Worm (Caenorhabditis elegans) whole organism, L2 larva: ENCODE measurements around the gene sdz-13.
A peak's percentile ranks its signal among the peaks of the same experiment; 100 is the strongest.

Experiments used
- C34F6.9 ChIP-seq: fragments of 150-350 bp; optimal IDR thresholded peaks from 2 replicates; lab custom pipeline; 2014; ENCODE audit warnings: missing biosample characterization, missing genetic modification characterization
- F13H6.1 ChIP-seq: sonication (generic microtip); optimal IDR thresholded peaks from 2 replicates; lab custom pipeline; 2016; ENCODE audit warnings: missing genetic modification characterization, missing compliant biosample characterization
- R02D3.7 ChIP-seq: fragments of 150-350 bp; optimal IDR thresholded peaks from 2 replicates; lab custom pipeline; 2014; ENCODE audit warnings: missing biosample characterization, missing genetic modification characterization
- Y55F3AM.14 ChIP-seq: fragments of 200-800 bp; sonication (Bioruptor generic); optimal IDR thresholded peaks from 2 replicates; lab custom pipeline; 2018; ENCODE audit warnings: mild to moderate bottlenecking, missing genetic modification characterization, missing compliant biosample characterization
- ZK546.5 ChIP-seq: sonication (generic microtip); optimal IDR thresholded peaks from 2 replicates; lab custom pipeline; 2017; ENCODE audit warnings: missing biosample characterization, missing genetic modification characterization
- alr-1 ChIP-seq: fragments of 150-350 bp; optimal IDR thresholded peaks from 2 replicates; lab custom pipeline; 2014; ENCODE audit warnings: missing biosample characterization, missing genetic modification characterization
- aly-2 ChIP-seq: fragments of 150-350 bp; optimal IDR thresholded peaks from 2 replicates; lab custom pipeline; 2014; ENCODE audit warnings: missing biosample characterization, missing genetic modification characterization
- ama-1 ChIP-seq: fragments of 150-350 bp; optimal IDR thresholded peaks from 2 replicates; lab custom pipeline; 2018; ENCODE audit warnings: inconsistent platforms
- blmp-1 ChIP-seq: sonication (generic microtip); optimal IDR thresholded peaks from 2 replicates; lab custom pipeline; 2017; ENCODE audit warnings: missing genetic modification characterization, mild to moderate bottlenecking, missing compliant biosample characterization, antibody characterized with exemption, moderate library complexity; ENCODE audit not compliant: insufficient read depth
- ceh-16 ChIP-seq: fragments of 150-350 bp; optimal IDR thresholded peaks from 2 replicates; lab custom pipeline; 2014; ENCODE audit warnings: missing biosample characterization, missing genetic modification characterization
- ceh-82 ChIP-seq: fragments of 150-350 bp; optimal IDR thresholded peaks from 2 replicates; lab custom pipeline; 2014; ENCODE audit warnings: missing biosample characterization, missing genetic modification characterization
- crh-2 ChIP-seq: sonication (generic microtip); optimal IDR thresholded peaks from 2 replicates; lab custom pipeline; 2017; ENCODE audit warnings: missing biosample characterization, missing genetic modification characterization
- dmd-4 ChIP-seq: sonication (generic microtip); optimal IDR thresholded peaks from 2 replicates; lab custom pipeline; 2017; ENCODE audit warnings: missing biosample characterization, missing genetic modification characterization
- egl-27 ChIP-seq: sonication (generic microtip); optimal IDR thresholded peaks from 3 replicates; lab custom pipeline; 2017; ENCODE audit warnings: missing biosample characterization, missing genetic modification reagents, missing genetic modification characterization
- elt-1 ChIP-seq: fragments of 150-350 bp; optimal IDR thresholded peaks from 2 replicates; lab custom pipeline; 2014; ENCODE audit warnings: missing biosample characterization, missing genetic modification characterization
- elt-3 ChIP-seq: sonication (generic microtip); optimal IDR thresholded peaks from 2 replicates; lab custom pipeline; 2017; ENCODE audit warnings: missing biosample characterization, missing genetic modification characterization
- fos-1 ChIP-seq: fragments of 150-350 bp; optimal IDR thresholded peaks from 2 replicates; lab custom pipeline; 2014; ENCODE audit warnings: missing biosample characterization, missing genetic modification characterization
- gmeb-1 ChIP-seq: fragments of 150-350 bp; optimal IDR thresholded peaks from 2 replicates; lab custom pipeline; 2014; ENCODE audit warnings: missing biosample characterization, missing genetic modification characterization
- lin-11 ChIP-seq: fragments of 150-350 bp; sonication (generic microtip); optimal IDR thresholded peaks from 2 replicates; lab custom pipeline; 2014; ENCODE audit warnings: missing biosample characterization, missing genetic modification characterization, inconsistent platforms, mixed read lengths
- lin-13 ChIP-seq: fragments of 150-350 bp; optimal IDR thresholded peaks from 2 replicates; lab custom pipeline; 2014; ENCODE audit warnings: missing biosample characterization, missing genetic modification reagents, missing genetic modification characterization
- lin-39 ChIP-seq: fragments of 150-350 bp; optimal IDR thresholded peaks from 2 replicates; lab custom pipeline; 2014; ENCODE audit warnings: missing biosample characterization, missing genetic modification reagents, missing genetic modification characterization
- lsy-2 ChIP-seq, 2 experiments: fragments of 150-350 bp in 1 of 2; sonication (generic microtip) in 1 of 2; optimal IDR thresholded peaks; 2 replicates each; lab custom pipeline; 2014 to 2017; ENCODE audit warnings: missing biosample characterization in 2 of 2, missing genetic modification characterization in 2 of 2
- mab-5 ChIP-seq: fragments of 150-350 bp; optimal IDR thresholded peaks from 2 replicates; lab custom pipeline; 2014; ENCODE audit warnings: missing biosample characterization, missing genetic modification characterization
- mbf-1 ChIP-seq: sonication (generic microtip); optimal IDR thresholded peaks from 2 replicates; lab custom pipeline; 2017; ENCODE audit warnings: missing biosample characterization, missing genetic modification characterization
- mdl-1 ChIP-seq, 2 experiments: fragments of 150-350 bp in 1 of 2; sonication (generic microtip) in 1 of 2; optimal IDR thresholded peaks; 2 replicates each; lab custom pipeline; 2017; ENCODE audit warnings: missing biosample characterization in 2 of 2, missing genetic modification characterization in 2 of 2
- nhr-10 ChIP-seq: sonication (generic microtip); optimal IDR thresholded peaks from 2 replicates; lab custom pipeline; 2017; ENCODE audit warnings: missing biosample characterization, missing genetic modification characterization
- nhr-11 ChIP-seq: fragments of 150-350 bp; optimal IDR thresholded peaks from 2 replicates; lab custom pipeline; 2014; ENCODE audit warnings: missing biosample characterization, missing genetic modification characterization
- nhr-129 ChIP-seq: fragments of 150-350 bp; optimal IDR thresholded peaks from 2 replicates; lab custom pipeline; 2014; ENCODE audit warnings: missing biosample characterization, missing genetic modification characterization
- nhr-21 ChIP-seq: fragments of 150-350 bp; optimal IDR thresholded peaks from 2 replicates; lab custom pipeline; 2014; ENCODE audit warnings: missing biosample characterization, missing genetic modification characterization
- nhr-23 ChIP-seq: fragments of 150-350 bp; optimal IDR thresholded peaks from 2 replicates; lab custom pipeline; 2014; ENCODE audit warnings: missing biosample characterization, missing genetic modification reagents, missing genetic modification characterization
- nhr-237 ChIP-seq: fragments of 150-350 bp; optimal IDR thresholded peaks from 2 replicates; lab custom pipeline; 2014; ENCODE audit warnings: missing biosample characterization, missing genetic modification characterization
- nhr-25 ChIP-seq: fragments of 150-350 bp; sonication (generic microtip); optimal IDR thresholded peaks from 3 replicates; lab custom pipeline; 2014; ENCODE audit warnings: missing biosample characterization, missing genetic modification characterization
- nhr-6 ChIP-seq: fragments of 150-350 bp; optimal IDR thresholded peaks from 2 replicates; lab custom pipeline; 2014; ENCODE audit warnings: missing biosample characterization, missing genetic modification characterization
- nhr-77 ChIP-seq: fragments of 150-350 bp; optimal IDR thresholded peaks from 2 replicates; lab custom pipeline; 2014; ENCODE audit warnings: missing biosample characterization, missing genetic modification characterization
- peb-1 ChIP-seq: fragments of 150-350 bp; optimal IDR thresholded peaks from 2 replicates; lab custom pipeline; 2014; ENCODE audit warnings: missing biosample characterization, missing genetic modification characterization
- skn-1 ChIP-seq: sonication (generic microtip); optimal IDR thresholded peaks from 2 replicates; lab custom pipeline; 2017; ENCODE audit warnings: missing biosample characterization, missing genetic modification characterization
- sma-3 ChIP-seq: sonication (generic microtip); optimal IDR thresholded peaks from 2 replicates; lab custom pipeline; 2016; ENCODE audit warnings: missing genetic modification reagents, missing genetic modification characterization, missing compliant biosample characterization
- sma-9 ChIP-seq, 2 experiments: fragments of 150-350 bp in 1 of 2; sonication (generic microtip) in 1 of 2; optimal IDR thresholded peaks; 2 replicates each; lab custom pipeline; 2014 to 2016; ENCODE audit warnings: missing genetic modification characterization in 2 of 2, mild to moderate bottlenecking in 1 of 2, missing biosample characterization in 1 of 2, missing compliant biosample characterization in 1 of 2, missing genetic modification reagents in 1 of 2, moderate library complexity in 1 of 2
- snpc-4 ChIP-seq: fragments of 150-350 bp; optimal IDR thresholded peaks from 2 replicates; lab custom pipeline; 2014; ENCODE audit warnings: missing biosample characterization, missing genetic modification characterization
- unc-39 ChIP-seq: fragments of 150-350 bp; optimal IDR thresholded peaks from 2 replicates; lab custom pipeline; 2014; ENCODE audit warnings: missing biosample characterization, missing genetic modification characterization
- unc-55 ChIP-seq: fragments of 150-350 bp; sonication (generic microtip); optimal IDR thresholded peaks from 3 replicates; lab custom pipeline; 2014; ENCODE audit warnings: missing biosample characterization, missing genetic modification reagents, missing genetic modification characterization
- unc-62 ChIP-seq: fragments of 150-350 bp; optimal IDR thresholded peaks from 2 replicates; lab custom pipeline; 2014; ENCODE audit warnings: missing biosample characterization, missing genetic modification reagents, missing genetic modification characterization
- zag-1 ChIP-seq: fragments of 150-350 bp; optimal IDR thresholded peaks from 2 replicates; lab custom pipeline; 2014; ENCODE audit warnings: missing biosample characterization, missing genetic modification characterization
- ztf-1 ChIP-seq: fragments of 200-800 bp; sonication (Bioruptor generic); conservative IDR thresholded peaks from 2 replicates; pipeline ENCODE4 v1.3.6; 2022; ENCODE audit warnings: missing genetic modification characterization, missing compliant biosample characterization
- ztf-11 ChIP-seq: sonication (generic microtip); optimal IDR thresholded peaks from 2 replicates; lab custom pipeline; 2017; ENCODE audit warnings: missing biosample characterization, missing genetic modification characterization
- ztf-4 ChIP-seq: fragments of 150-350 bp; optimal IDR thresholded peaks from 2 replicates; lab custom pipeline; 2014; ENCODE audit warnings: missing biosample characterization, missing genetic modification characterization

sdz-13 gene

DNA sequence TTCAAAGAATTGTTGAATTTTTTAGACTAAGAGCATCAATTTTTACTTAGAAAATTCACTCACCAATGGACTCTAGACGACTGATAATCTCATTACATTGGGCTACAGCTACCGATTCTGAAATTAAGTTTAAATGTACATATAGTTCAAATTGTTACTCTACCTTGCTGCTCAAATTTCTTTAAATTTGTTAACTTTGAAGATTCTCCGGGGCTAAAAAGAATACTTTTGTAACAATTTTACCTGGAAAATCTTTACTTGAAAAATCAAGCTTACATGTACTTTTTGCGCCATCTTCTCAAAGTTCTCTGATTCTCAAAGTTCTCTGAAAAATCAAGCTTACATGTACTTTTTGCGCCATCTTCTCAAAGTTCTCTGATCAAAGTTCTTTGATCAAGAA, at the start of gene sdz-13:
Gene sdz-13, minus strand, starts transcription at position 101 of the 400 bp plus-strand sequence.
- TF ChIP-seq egl-27 (tag; lab: Kevin White, UChicago) (no peak), gmeb-1 (tag; lab: Kevin White, UChicago) (no peak), unc-55 (GFP tag; lab: Kevin White, UChicago) (no peak), ztf-11 (tag; lab: Kevin White, UChicago) (no peak), R02D3.7 (tag; lab: Kevin White, UChicago) (no peak), elt-3 (tag; lab: Kevin White, UChicago) (no peak), sma-9 (GFP tag; optimal IDR thresholded peaks at IDR 0.05; lab: Kevin White, UChicago) (no peak), sma-9 (tag; optimal IDR thresholded peaks at IDR 0.05; lab: Kevin White, UChicago) (no peak)

DNA sequence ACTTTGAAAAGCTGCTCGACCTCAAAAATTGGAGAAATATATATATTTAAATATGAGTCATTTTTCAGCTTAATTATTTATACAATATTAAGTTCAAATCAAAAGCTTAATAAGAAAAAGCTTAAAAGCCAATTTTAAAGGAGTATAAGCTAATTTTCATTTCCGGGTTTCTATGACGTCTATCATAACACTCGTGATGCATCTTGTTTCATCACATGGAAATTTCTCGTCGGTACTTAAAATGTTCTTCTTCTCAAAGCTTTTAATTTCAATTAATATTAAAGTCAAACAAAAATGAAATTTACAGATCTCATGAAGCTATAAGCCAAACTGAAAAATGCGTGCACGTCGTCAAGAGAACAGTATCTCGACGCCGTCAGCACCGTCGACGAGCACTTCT, 40.3 kb upstream of the sdz-13 start, which contains the start of gene rbr-2:
Gene rbr-2, plus strand, starts transcription at position 301 of the 400 bp plus-strand sequence.
- no peak for TF ChIP-seq mbf-1 (tag; lab: Kevin White, UChicago)
- no peak for TF ChIP-seq snpc-4
- TF ChIP-seq mdl-1 (tag; optimal IDR thresholded peaks at IDR 0.05; lab: Kevin White, UChicago) = no peak
- no peak for TF ChIP-seq nhr-11 (tag; lab: Kevin White, UChicago)
- no peak for TF ChIP-seq lin-11 (tag; lab: Kevin White, UChicago)
- no peak for TF ChIP-seq sma-9 (GFP tag; optimal IDR thresholded peaks at IDR 0.05; lab: Kevin White, UChicago)
- no peak for TF ChIP-seq sma-9 (tag; optimal IDR thresholded peaks at IDR 0.05; lab: Kevin White, UChicago)
- TF ChIP-seq nhr-23 (tag; lab: Kevin White, UChicago) = no peak
- no peak for TF ChIP-seq lin-39 (tag; lab: Kevin White, UChicago)
- no peak for TF ChIP-seq skn-1 (tag; lab: Kevin White, UChicago)
- no peak for TF ChIP-seq nhr-77 (tag; lab: Kevin White, UChicago)
- TF ChIP-seq ama-1 = no peak
- no peak for TF ChIP-seq nhr-6 (tag; lab: Kevin White, UChicago)
- no peak for TF ChIP-seq unc-55 (GFP tag; lab: Kevin White, UChicago)

DNA sequence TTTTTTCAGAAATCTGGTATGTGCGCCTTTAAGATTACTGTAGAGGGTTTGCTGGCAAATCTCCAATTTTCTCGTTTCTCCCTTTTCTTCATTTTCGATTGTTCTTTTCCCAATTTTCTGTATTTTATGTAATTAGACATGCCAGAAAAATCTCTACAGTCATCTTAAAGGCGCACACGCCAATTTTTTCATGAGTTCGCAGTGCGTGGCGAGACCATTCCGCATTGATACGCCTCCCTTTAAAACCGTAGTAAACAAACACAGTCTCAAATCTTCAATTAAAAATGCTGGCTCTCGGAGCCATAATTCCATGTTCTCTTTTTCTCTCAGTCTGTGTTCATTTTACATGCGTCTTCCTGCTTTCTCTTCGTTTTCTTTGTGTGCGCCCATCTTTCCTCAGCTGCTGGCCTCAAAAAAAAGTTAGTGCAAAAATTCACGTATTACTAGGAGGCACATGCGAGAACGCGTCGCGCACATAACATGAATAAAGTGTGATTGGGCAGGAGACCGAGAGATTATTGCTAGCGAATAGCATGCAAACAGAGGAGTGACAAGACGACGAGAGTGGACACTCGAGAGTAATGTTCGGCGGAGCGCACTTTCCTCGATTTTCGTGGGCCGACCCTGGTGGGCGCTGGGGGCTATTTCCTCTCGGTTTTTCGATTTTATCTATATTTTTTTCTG, 39.6 kb upstream of the sdz-13 start:
- TF ChIP-seq fos-1 (tag; lab: Kevin White, UChicago) (peak; percentile 58), unc-39 (tag; lab: Kevin White, UChicago) (no peak), mbf-1 (tag; lab: Kevin White, UChicago) (no peak), lin-11 (tag; lab: Kevin White, UChicago) (peak; percentile 87), nhr-25 (peak; percentile 58), ztf-4 (tag; lab: Kevin White, UChicago) (peak; percentile 26), crh-2 (tag; lab: Kevin White, UChicago) (peak; percentile 84), dmd-4 (tag; lab: Kevin White, UChicago) (no peak), F13H6.1 (peak; percentile 92), unc-55 (GFP tag; lab: Kevin White, UChicago) (peak; percentile 82), aly-2 (tag; lab: Kevin White, UChicago) (no peak), unc-62 (GFP tag; lab: Kevin White, UChicago) (no peak), zag-1 (tag; lab: Kevin White, UChicago) (peak; percentile 37), peb-1 (no peak), snpc-4 (peak; percentile 57), mab-5 (tag; lab: Kevin White, UChicago) (peak; percentile 84), ceh-16 (tag; lab: Kevin White, UChicago) (peak; percentile 45), ama-1 (peak; percentile 74), Y55F3AM.14 (GFP tag; lab: Kevin White, UChicago) (peak; percentile 17), blmp-1 (peak; percentile 40), nhr-129 (tag; lab: Kevin White, UChicago) (peak; percentile 87), ceh-82 (peak; percentile 19), nhr-21 (peak; percentile 61), lsy-2 (tag; optimal IDR thresholded peaks at IDR 0.05; lab: Kevin White, UChicago) (peak; percentile 40 to 80), ztf-11 (tag; lab: Kevin White, UChicago) (no peak), ZK546.5 (no peak), nhr-23 (tag; lab: Kevin White, UChicago) (no peak), egl-27 (tag; lab: Kevin White, UChicago) (peak; percentile 51), skn-1 (tag; lab: Kevin White, UChicago) (no peak), nhr-6 (tag; lab: Kevin White, UChicago) (peak; percentile 60), nhr-10 (peak; percentile 11), R02D3.7 (tag; lab: Kevin White, UChicago) (no peak), alr-1 (no peak), C34F6.9 (tag; lab: Kevin White, UChicago) (peak; percentile 96), sma-3 (GFP tag; lab: Kevin White, UChicago) (peak; percentile 76), ztf-1 (GFP tag; lab: Robert Waterston, UW) (no peak), lin-13 (peak; percentile 50), elt-1 (tag; lab: Kevin White, UChicago) (no peak), mdl-1 (tag; optimal IDR thresholded peaks at IDR 0.05; lab: Kevin White, UChicago) (peak in 1 of 2 experiments; percentile 77), nhr-237 (no peak), nhr-11 (tag; lab: Kevin White, UChicago) (no peak), lin-39 (tag; lab: Kevin White, UChicago) (no peak)
